Worm (Caenorhabditis elegans) whole organism, late embryonic: Measurements from ENCODE around the gene F02D8.9.

Experiments used
- ama-1 ChIP-seq: fragments of 150-350 bp; optimal IDR thresholded peaks from 2 replicates; lab custom pipeline; 2014
- ceh-9 ChIP-seq: sonication (generic microtip); optimal IDR thresholded peaks from 2 replicates; lab custom pipeline; 2016; ENCODE audit warnings: mild to moderate bottlenecking, missing genetic modification characterization, inconsistent platforms, missing compliant biosample characterization
- dmd-4 ChIP-seq: sonication (generic microtip); optimal IDR thresholded peaks from 2 replicates; lab custom pipeline; 2016; ENCODE audit warnings: borderline replicate concordance, missing genetic modification characterization, missing compliant biosample characterization
- pat-9 ChIP-seq: fragments of 200-800 bp; sonication (Bioruptor generic); optimal IDR thresholded peaks from 2 replicates; lab custom pipeline; 2018; ENCODE audit warnings: mild to moderate bottlenecking, missing genetic modification characterization, moderate library complexity, missing compliant biosample characterization
- pros-1 ChIP-seq: fragments of 150-350 bp; optimal IDR thresholded peaks from 2 replicates; lab custom pipeline; 2014; ENCODE audit warnings: missing biosample characterization, missing genetic modification reagents, missing genetic modification characterization

- TF ChIP-seq pat-9 (tag; lab: Kevin White, UChicago) (no peak), ceh-9 (tag; lab: Kevin White, UChicago) (no peak), ama-1 (lab: Kevin White, UChicago) (no peak), pros-1 (tag; lab: Kevin White, UChicago) (no peak), dmd-4 (tag; lab: Kevin White, UChicago) (no peak)
Measured at ce11 chrV:14945697-14946096, 9.9 kb downstream of the F02D8.9 start, which contains the start of gene C30G7.3.
